Worm (Caenorhabditis elegans) whole organism, mixed stage, embryonic: ENCODE measurements around the gene rpc-25.

ENCODE experiments used
- M03D4.4 ChIP-seq: sonication (generic microtip); optimal IDR thresholded peaks from 2 replicates; lab custom pipeline; 2017; ENCODE audit warnings: mild to moderate bottlenecking, missing genetic modification characterization, missing compliant biosample characterization
- bed-3 ChIP-seq: fragments of 200-800 bp; sonication (Bioruptor generic); optimal IDR thresholded peaks from 3 replicates; lab custom pipeline; 2018; ENCODE audit warnings: mild to moderate bottlenecking, missing genetic modification characterization, moderate library complexity, missing compliant biosample characterization
- blmp-1 ChIP-seq: fragments of 150-350 bp; optimal IDR thresholded peaks from 2 replicates; lab custom pipeline; 2014; ENCODE audit warnings: missing biosample characterization, missing genetic modification characterization
- ceh-39 ChIP-seq: fragments of 150-350 bp; optimal IDR thresholded peaks from 2 replicates; lab custom pipeline; 2014; ENCODE audit warnings: missing biosample characterization, missing genetic modification characterization
- ceh-43 ChIP-seq: fragments of 200-800 bp; sonication (Bioruptor generic); optimal IDR thresholded peaks from 2 replicates; lab custom pipeline; 2018; ENCODE audit warnings: mild to moderate bottlenecking, missing genetic modification characterization, moderate library complexity, missing compliant biosample characterization
- ceh-83 ChIP-seq: fragments of 200-800 bp; sonication (Bioruptor generic); optimal IDR thresholded peaks from 2 replicates; lab custom pipeline; 2018; ENCODE audit warnings: mild to moderate bottlenecking, missing genetic modification characterization, missing compliant biosample characterization
- cnd-1 ChIP-seq: fragments of 200-800 bp; sonication (Bioruptor generic); optimal IDR thresholded peaks from 2 replicates; lab custom pipeline; 2018; ENCODE audit warnings: mild to moderate bottlenecking, missing genetic modification characterization, missing compliant biosample characterization
- drap-1 ChIP-seq: fragments of 200-800 bp; sonication (Bioruptor generic); optimal IDR thresholded peaks from 3 replicates; lab custom pipeline; 2018; ENCODE audit warnings: mild to moderate bottlenecking, missing genetic modification characterization, missing compliant biosample characterization
- elt-1 ChIP-seq: sonication (generic microtip); optimal IDR thresholded peaks from 2 replicates; lab custom pipeline; 2017; ENCODE audit warnings: missing genetic modification characterization, mild to moderate bottlenecking, missing compliant biosample characterization, antibody characterized with exemption, moderate library complexity, borderline replicate concordance; ENCODE audit not compliant: insufficient read depth
- elt-3 ChIP-seq: fragments of 150-350 bp; optimal IDR thresholded peaks from 2 replicates; lab custom pipeline; 2014; ENCODE audit warnings: missing biosample characterization, missing genetic modification characterization
- flh-1 ChIP-seq: fragments of 200-800 bp; sonication (Bioruptor generic); optimal IDR thresholded peaks from 2 replicates; lab custom pipeline; 2018; ENCODE audit warnings: mild to moderate bottlenecking, missing genetic modification characterization, moderate library complexity, missing compliant biosample characterization
- ham-2 ChIP-seq: fragments of 200-800 bp; sonication (Bioruptor generic); optimal IDR thresholded peaks from 2 replicates; lab custom pipeline; 2018; ENCODE audit warnings: mild to moderate bottlenecking, missing genetic modification characterization, missing compliant biosample characterization
- hlh-1 ChIP-seq: fragments of 150-350 bp; optimal IDR thresholded peaks from 2 replicates; lab custom pipeline; 2014; ENCODE audit warnings: missing biosample characterization, missing genetic modification reagents, missing genetic modification characterization
- lin-13 ChIP-seq: fragments of 150-350 bp; optimal IDR thresholded peaks from 2 replicates; lab custom pipeline; 2014; ENCODE audit warnings: missing biosample characterization, missing genetic modification characterization
- lin-32 ChIP-seq: fragments of 200-800 bp; sonication (Bioruptor generic); optimal IDR thresholded peaks from 2 replicates; lab custom pipeline; 2018; ENCODE audit warnings: mild to moderate bottlenecking, missing genetic modification characterization, missing compliant biosample characterization
- lsy-2 ChIP-seq: fragments of 150-350 bp; optimal IDR thresholded peaks from 2 replicates; lab custom pipeline; 2014; ENCODE audit warnings: missing biosample characterization, missing genetic modification characterization
- mab-5 ChIP-seq: fragments of 150-350 bp; optimal IDR thresholded peaks from 2 replicates; lab custom pipeline; 2014; ENCODE audit warnings: missing biosample characterization, missing genetic modification characterization
- mep-1 ChIP-seq: fragments of 150-350 bp; optimal IDR thresholded peaks from 2 replicates; lab custom pipeline; 2017; ENCODE audit warnings: missing biosample characterization, missing genetic modification reagents, missing genetic modification characterization, inconsistent platforms
- mls-2 ChIP-seq: sonication (generic microtip); optimal IDR thresholded peaks from 2 replicates; lab custom pipeline; 2016; ENCODE audit warnings: mild to moderate bottlenecking, missing genetic modification characterization, moderate library complexity, missing compliant biosample characterization
- nhr-12 ChIP-seq: fragments of 150-350 bp; optimal IDR thresholded peaks from 2 replicates; lab custom pipeline; 2014; ENCODE audit warnings: missing biosample characterization, missing genetic modification characterization
- nhr-2 ChIP-seq: fragments of 150-350 bp; optimal IDR thresholded peaks from 2 replicates; lab custom pipeline; 2014; ENCODE audit warnings: missing biosample characterization, missing genetic modification characterization
- nhr-237 ChIP-seq: fragments of 150-350 bp; optimal IDR thresholded peaks from 2 replicates; lab custom pipeline; 2014; ENCODE audit warnings: missing biosample characterization, missing genetic modification characterization
- nhr-28 ChIP-seq: fragments of 150-350 bp; optimal IDR thresholded peaks from 2 replicates; lab custom pipeline; 2014; ENCODE audit warnings: missing biosample characterization, missing genetic modification characterization
- pha-4 ChIP-seq: fragments of 150-350 bp; optimal IDR thresholded peaks from 2 replicates; lab custom pipeline; 2018; ENCODE audit warnings: missing biosample characterization, missing genetic modification reagents, missing genetic modification characterization
- sem-2 ChIP-seq: fragments of 200-800 bp; sonication (Bioruptor generic); optimal IDR thresholded peaks from 2 replicates; lab custom pipeline; 2018; ENCODE audit warnings: mild to moderate bottlenecking, missing genetic modification characterization, missing compliant biosample characterization
- snpc-4 ChIP-seq: fragments of 150-350 bp; optimal IDR thresholded peaks from 2 replicates; lab custom pipeline; 2014; ENCODE audit warnings: missing biosample characterization, missing genetic modification characterization
- sptf-1 ChIP-seq: sonication (generic microtip); optimal IDR thresholded peaks from 2 replicates; lab custom pipeline; 2017; ENCODE audit warnings: mild to moderate bottlenecking, missing genetic modification characterization, moderate library complexity, missing compliant biosample characterization
- tbx-8 ChIP-seq: fragments of 200-800 bp; sonication (Bioruptor generic); optimal IDR thresholded peaks from 2 replicates; lab custom pipeline; 2018; ENCODE audit warnings: mild to moderate bottlenecking, missing genetic modification characterization, moderate library complexity, missing compliant biosample characterization
- unc-120 ChIP-seq: sonication (generic microtip); optimal IDR thresholded peaks from 2 replicates; lab custom pipeline; 2017; ENCODE audit warnings: missing genetic modification characterization, missing compliant biosample characterization; ENCODE audit not compliant: poor library complexity, severe bottlenecking
- unc-39 ChIP-seq: fragments of 150-350 bp; optimal IDR thresholded peaks from 2 replicates; lab custom pipeline; 2014; ENCODE audit warnings: missing biosample characterization, missing genetic modification characterization
- ztf-11 ChIP-seq: fragments of 150-350 bp; optimal IDR thresholded peaks from 2 replicates; lab custom pipeline; 2014; ENCODE audit warnings: missing biosample characterization, missing genetic modification characterization

The rpc-25 gene

DNA sequence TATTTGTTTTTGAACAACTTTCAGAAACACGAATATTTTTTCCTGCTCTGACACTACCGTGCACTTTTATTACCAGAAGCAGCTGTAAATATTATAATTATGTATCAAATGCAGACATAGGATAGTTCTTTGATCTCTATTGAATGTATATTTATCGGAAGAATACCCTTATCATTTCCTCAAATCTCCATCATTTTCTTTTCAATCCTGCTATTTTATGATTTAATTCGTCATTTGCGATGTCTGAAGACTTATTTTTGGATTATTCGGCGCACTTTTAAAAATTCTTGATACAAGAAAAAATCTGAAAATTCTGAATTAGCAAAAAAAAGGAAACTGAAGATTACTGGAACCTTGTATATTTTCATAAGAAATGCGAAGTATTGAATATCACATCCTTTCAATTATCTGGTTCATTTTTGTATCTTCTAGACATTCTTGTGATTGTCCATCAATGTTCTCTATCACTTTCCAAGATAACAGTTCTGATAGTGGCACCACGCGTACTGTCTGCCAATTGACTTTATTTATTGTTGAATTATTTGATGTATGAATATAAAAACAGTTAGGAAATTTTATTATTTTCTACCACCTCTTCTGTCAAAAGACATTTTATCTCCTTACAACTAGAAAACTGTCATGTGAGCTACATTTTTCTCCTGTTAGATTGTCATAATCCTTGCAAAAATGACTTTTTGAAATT lies 37.8 kb upstream of the rpc-25 start:
- TF ChIP-seq unc-120 (no peak), elt-1 (tag; lab: Kevin White, UChicago) (peak; percentile 54)

ce11 chrV:10243105-10243504 lies 36.7 kb upstream of the rpc-25 start, which contains the start of gene C12D8.9:
Gene C12D8.9, minus strand, starts transcription at chrV:10243205.
- TF ChIP-seq ceh-43 (GFP tag; lab: Kevin White, UChicago): no peak
- TF ChIP-seq nhr-28: no peak
- no peak for TF ChIP-seq hlh-1 (tag; lab: Kevin White, UChicago)
- no peak for TF ChIP-seq nhr-2 (tag; lab: Kevin White, UChicago)
- TF ChIP-seq pha-4: no peak
- no peak for TF ChIP-seq blmp-1 (tag; lab: Kevin White, UChicago)
- TF ChIP-seq elt-3 (tag; lab: Kevin White, UChicago): no peak
- no peak for TF ChIP-seq ceh-83 (GFP tag; lab: Kevin White, UChicago)
- no peak for TF ChIP-seq M03D4.4
- no peak for TF ChIP-seq unc-39 (tag; lab: Kevin White, UChicago)
- no peak for TF ChIP-seq sptf-1 (tag; lab: Kevin White, UChicago)
- no peak for TF ChIP-seq snpc-4
- no peak for TF ChIP-seq ztf-11
- TF ChIP-seq cnd-1 (tag; lab: Kevin White, UChicago): no peak
- TF ChIP-seq drap-1 (GFP tag; lab: Kevin White, UChicago): no peak
- no peak for TF ChIP-seq lin-13 (tag; lab: Kevin White, UChicago)
- TF ChIP-seq lsy-2 (tag; lab: Kevin White, UChicago): no peak

ce11 chrV:10241121-10241803 lies 34.9 kb upstream of the rpc-25 start, which contains the start of the genes C12D8.21 and col-148:
Gene C12D8.21, minus strand, starts transcription at chrV:10241188.
Gene col-148, plus strand, starts transcription at chrV:10241753.
- TF ChIP-seq mls-2 (no peak), flh-1 (GFP tag; lab: Kevin White, UChicago) (no peak), sem-2 (GFP tag; lab: Kevin White, UChicago) (no peak), ceh-83 (GFP tag; lab: Kevin White, UChicago) (no peak), elt-3 (tag; lab: Kevin White, UChicago) (no peak), tbx-8 (GFP tag; lab: Kevin White, UChicago) (no peak), nhr-237 (tag; lab: Kevin White, UChicago) (no peak), bed-3 (GFP tag; lab: Kevin White, UChicago) (no peak), unc-39 (tag; lab: Kevin White, UChicago) (no peak), ztf-11 (no peak), ham-2 (no peak), drap-1 (GFP tag; lab: Kevin White, UChicago) (no peak), nhr-2 (tag; lab: Kevin White, UChicago) (no peak), ceh-39 (tag; lab: Kevin White, UChicago) (no peak), unc-120 (no peak)

- TF ChIP-seq unc-120: no peak
- TF ChIP-seq elt-3 (tag; lab: Kevin White, UChicago): no peak
- no peak for TF ChIP-seq bed-3 (GFP tag; lab: Kevin White, UChicago)
- TF ChIP-seq mab-5 (tag; lab: Kevin White, UChicago): no peak
- TF ChIP-seq nhr-12 (tag; lab: Kevin White, UChicago): no peak
- no peak for TF ChIP-seq lin-32 (GFP tag; lab: Kevin White, UChicago)
- no peak for TF ChIP-seq hlh-1 (tag; lab: Kevin White, UChicago)
- TF ChIP-seq nhr-2 (tag; lab: Kevin White, UChicago): no peak
- TF ChIP-seq nhr-28: no peak
- no peak for TF ChIP-seq ceh-39 (tag; lab: Kevin White, UChicago)
- no peak for TF ChIP-seq elt-1 (tag; lab: Kevin White, UChicago)
- no peak for TF ChIP-seq sptf-1 (tag; lab: Kevin White, UChicago)
- no peak for TF ChIP-seq mep-1 (tag; lab: Kevin White, UChicago)
- no peak for TF ChIP-seq ceh-83 (GFP tag; lab: Kevin White, UChicago)
- no peak for TF ChIP-seq M03D4.4
- no peak for TF ChIP-seq ceh-43 (GFP tag; lab: Kevin White, UChicago)
- TF ChIP-seq lin-13 (tag; lab: Kevin White, UChicago): no peak
- TF ChIP-seq pha-4: no peak
Measured at ce11 chrV:10239861-10240260, 33.5 kb upstream of the rpc-25 start, which contains the start of gene fipr-8. Gene fipr-8, minus strand, starts transcription at chrV:10239961.
